Fruit fly (Drosophila melanogaster): ENCODE results near the gene CG7916.

The CG7916 gene

DNA sequence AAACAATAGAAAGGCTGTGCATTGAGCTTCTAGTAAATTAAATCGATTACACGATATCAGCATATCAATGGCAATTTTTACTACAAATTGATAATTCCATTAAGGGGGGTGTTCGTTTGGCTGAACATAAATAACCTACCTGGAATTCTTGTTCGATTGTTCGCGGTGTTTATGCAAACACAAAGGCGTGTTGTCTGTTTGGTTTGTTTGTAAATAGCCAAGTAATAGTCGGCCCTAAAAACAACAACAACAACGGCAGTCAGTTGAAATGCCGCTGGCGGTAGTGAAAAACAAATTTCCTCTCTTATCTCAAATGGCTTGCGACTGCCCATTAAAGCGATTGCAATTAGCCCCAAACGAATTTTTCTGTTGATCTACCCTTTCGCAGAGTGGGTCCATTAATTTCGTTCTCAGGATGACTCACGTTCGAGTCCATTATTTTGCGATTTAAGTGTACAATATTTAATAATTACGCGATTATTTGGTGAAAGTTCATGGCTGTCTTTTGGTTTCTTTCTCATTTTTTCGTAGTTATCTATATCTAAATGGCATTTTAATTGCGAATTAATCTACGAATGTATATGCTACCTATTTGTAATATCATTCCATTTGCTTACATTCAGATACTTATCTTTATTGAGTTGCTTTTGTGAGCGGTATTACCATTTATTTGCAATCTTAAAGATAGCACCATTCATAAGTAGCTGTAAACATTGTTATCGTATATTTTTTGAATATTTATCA lies 7.7 kb upstream of the CG7916 start:
- no peak for TF ChIP-seq CG4496 (GFP tag; IDR thresholded peaks at IDR 0.05)
- TF ChIP-seq CG8301 (tag; optimal IDR thresholded peaks at IDR 0.05): no peak
- no peak for TF ChIP-seq CG13204 (GFP tag; optimal IDR thresholded peaks at IDR 0.05)

DNA sequence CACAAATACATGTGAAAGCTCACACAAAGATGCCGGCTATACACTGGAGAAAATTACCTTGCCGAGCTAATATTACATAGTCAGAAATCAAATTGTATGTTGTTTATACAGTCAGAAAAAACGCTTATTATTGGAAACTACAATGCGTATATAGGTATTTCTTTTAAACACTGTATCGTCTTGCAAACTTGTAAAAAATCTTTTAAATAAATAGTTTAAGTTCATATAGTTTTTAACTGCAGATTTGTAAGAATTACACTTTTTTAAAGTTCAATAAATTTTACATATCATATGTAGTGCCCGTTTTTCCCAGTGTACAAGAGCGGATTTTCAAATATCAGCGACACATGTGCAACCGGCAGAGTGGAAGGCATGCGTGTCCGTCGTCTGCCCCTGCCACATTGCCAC lies 6.8 kb upstream of the CG7916 start:
- TF ChIP-seq EcR (GFP tag; optimal IDR thresholded peaks at IDR 0.05): no peak
- peak; percentile 81 for TF ChIP-seq CG17806 (tag; optimal IDR thresholded peaks at IDR 0.05)
- TF ChIP-seq CG34367 (tag; optimal IDR thresholded peaks at IDR 0.05): peak; percentile 76
- peak; percentile 91 for TF ChIP-seq Snoo (tag; optimal IDR thresholded peaks at IDR 0.05)
- TF ChIP-seq CG4496 (GFP tag; IDR thresholded peaks at IDR 0.05): peak; percentile 86
- TF ChIP-seq CG15710 (tag; optimal IDR thresholded peaks at IDR 0.05): peak; percentile 83
- TF ChIP-seq Pif1A (GFP tag; optimal IDR thresholded peaks at IDR 0.05): peak; percentile 83
- TF ChIP-seq fd96Ca (GFP tag; IDR thresholded peaks at IDR 0.05): no peak; the same call in 2 of the 3 replicates
- peak; percentile 92 for TF ChIP-seq CG14655 (GFP tag; optimal IDR thresholded peaks at IDR 0.05)
- TF ChIP-seq CG9948 (tag; optimal IDR thresholded peaks at IDR 0.05): peak; percentile 88
- TF ChIP-seq CG8301 (tag; optimal IDR thresholded peaks at IDR 0.05): peak; percentile 88
- peak; percentile 40 for TF ChIP-seq gl (tag; optimal IDR thresholded peaks at IDR 0.05)
- TF ChIP-seq D1 (tag; optimal IDR thresholded peaks at IDR 0.05): peak; percentile 82
- TF ChIP-seq CG12605 (GFP tag; IDR thresholded peaks at IDR 0.05): peak; percentile 56
- peak; percentile 86 for TF ChIP-seq CG8159 (tag; optimal IDR thresholded peaks at IDR 0.05)
- TF ChIP-seq CG10348 (GFP tag; IDR thresholded peaks at IDR 0.05): 0 out of 2 replicates have a peak, but pooled peaks have one; percentile 16
- peak; percentile 90 for TF ChIP-seq CG32121 (GFP tag; IDR thresholded peaks at IDR 0.05)
- TF ChIP-seq CG13204 (GFP tag; optimal IDR thresholded peaks at IDR 0.05): peak; percentile 46
- peak; percentile 48; the same call in 1 of the 2 replicates for TF ChIP-seq rn (GFP tag; IDR thresholded peaks at IDR 0.05)
- peak; percentile 76 for TF ChIP-seq Pif1B (GFP tag; optimal IDR thresholded peaks at IDR 0.05)
- peak; percentile 80 for TF ChIP-seq Ets98B (GFP tag; IDR thresholded peaks at IDR 0.05)

DNA sequence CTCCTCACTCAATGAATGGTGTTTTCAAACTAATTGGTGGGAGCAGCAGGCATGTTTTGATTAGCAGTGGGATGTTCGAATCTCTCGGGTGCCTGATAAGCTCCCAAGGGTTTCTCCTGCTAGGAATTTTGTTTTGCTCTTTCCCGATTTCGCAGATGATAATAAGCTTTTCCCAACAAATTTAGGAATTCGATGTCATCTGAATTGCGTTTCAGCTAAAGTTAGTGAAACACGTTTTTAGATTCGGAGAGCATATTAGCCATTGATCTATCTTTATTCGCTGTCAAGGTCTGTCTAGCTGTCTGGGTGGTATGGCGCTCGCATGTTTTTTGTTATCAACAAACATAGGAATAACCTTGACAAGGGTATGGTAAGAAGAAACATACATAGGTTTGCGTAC lies 5.0 kb upstream of the CG7916 start, which contains the start of gene CG33307:
Gene CG33307, minus strand, starts transcription at position 13 of the 400 bp plus-strand sequence.
- TF ChIP-seq CG8159 (tag; optimal IDR thresholded peaks at IDR 0.05) (no peak), Pif1A (GFP tag; optimal IDR thresholded peaks at IDR 0.05) (no peak), rn (GFP tag; IDR thresholded peaks at IDR 0.05) (no peak), CG15710 (tag; optimal IDR thresholded peaks at IDR 0.05) (no peak), CG4496 (GFP tag; IDR thresholded peaks at IDR 0.05) (no peak), CG17806 (tag; optimal IDR thresholded peaks at IDR 0.05) (no peak), CG10348 (GFP tag; IDR thresholded peaks at IDR 0.05) (no peak)

DNA sequence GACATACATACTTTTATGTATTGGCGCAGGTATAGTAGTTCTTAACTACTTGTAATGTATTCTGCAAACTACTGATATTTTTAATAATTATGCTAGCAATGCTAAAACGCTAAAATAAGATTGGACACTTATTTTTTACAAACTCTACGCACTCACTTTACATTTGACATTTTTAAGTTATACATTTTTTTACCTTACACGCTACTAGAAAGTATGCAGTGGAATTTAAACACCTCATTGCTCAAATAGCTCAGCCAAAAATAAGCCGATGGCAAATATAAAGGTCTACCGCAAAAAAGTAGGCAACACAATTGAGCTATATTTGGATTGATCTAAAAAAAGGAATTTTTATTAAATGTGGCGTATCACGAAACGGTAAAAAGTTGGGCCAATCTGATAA lies 4.5 kb upstream of the CG7916 start:
- TF ChIP-seq CG9948 (tag; optimal IDR thresholded peaks at IDR 0.05) (no peak), Snoo (tag; optimal IDR thresholded peaks at IDR 0.05) (no peak), CG13204 (GFP tag; optimal IDR thresholded peaks at IDR 0.05) (no peak), D1 (tag; optimal IDR thresholded peaks at IDR 0.05) (peak; percentile 29), Ets98B (GFP tag; IDR thresholded peaks at IDR 0.05) (no peak), CG14655 (GFP tag; optimal IDR thresholded peaks at IDR 0.05) (no peak)

DNA sequence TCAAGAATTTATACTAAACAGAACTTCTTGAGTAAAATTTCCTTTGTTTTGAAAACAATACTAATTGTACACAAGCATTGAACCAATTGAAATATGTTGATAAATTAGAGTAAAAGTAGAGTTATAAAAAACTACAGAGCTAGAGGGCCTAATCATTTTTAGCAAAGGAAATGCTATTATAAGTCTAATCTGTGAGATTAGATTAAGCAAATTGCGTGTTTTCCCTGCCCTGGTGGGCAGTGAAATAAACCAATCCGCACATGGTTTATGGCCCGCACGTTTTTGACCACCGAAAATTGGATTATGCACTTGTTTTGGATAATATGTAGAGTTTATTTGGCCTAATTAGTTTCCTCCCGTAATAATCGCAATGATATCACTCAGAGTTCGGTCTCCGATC lies 4.0 kb upstream of the CG7916 start:
- TF ChIP-seq CG4496 (GFP tag; IDR thresholded peaks at IDR 0.05): no peak
- no peak for TF ChIP-seq Ets98B (GFP tag; IDR thresholded peaks at IDR 0.05)
- TF ChIP-seq CG10348 (GFP tag; IDR thresholded peaks at IDR 0.05): no peak
- TF ChIP-seq Pif1A (GFP tag; optimal IDR thresholded peaks at IDR 0.05): no peak
- TF ChIP-seq EcR (GFP tag; optimal IDR thresholded peaks at IDR 0.05): no peak
- TF ChIP-seq CG34367 (tag; optimal IDR thresholded peaks at IDR 0.05): no peak
- no peak for TF ChIP-seq CG8159 (tag; optimal IDR thresholded peaks at IDR 0.05)

DNA sequence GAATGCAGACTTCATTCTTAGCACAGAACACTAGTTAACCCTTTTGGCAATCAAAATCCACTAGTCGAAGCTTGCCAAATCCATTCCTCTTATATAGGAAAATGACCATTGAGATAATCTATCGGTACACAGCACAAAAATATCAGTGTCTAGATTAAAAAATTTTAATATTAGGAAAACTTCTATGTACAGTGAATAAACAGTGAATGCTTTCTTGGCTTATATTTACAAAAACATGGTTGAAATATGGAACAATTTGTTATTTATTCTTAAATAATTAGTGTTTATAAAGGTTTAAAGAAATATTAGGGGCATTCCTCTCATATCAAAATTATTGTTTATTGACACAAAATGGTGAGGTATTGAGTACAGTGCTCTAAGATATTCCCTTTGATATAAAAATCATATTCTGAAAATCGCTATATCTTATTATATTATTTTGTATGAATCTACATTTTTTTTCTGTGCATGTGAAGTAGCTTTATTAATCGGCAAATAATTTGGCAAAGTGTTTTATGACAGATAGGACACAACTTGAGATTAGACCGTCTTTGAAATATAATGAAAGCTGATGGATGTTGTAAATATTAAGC lies 2.8 kb upstream of the CG7916 start, which contains the start of gene CG33306:
Gene CG33306, minus strand, starts transcription at position 51 of the 593 bp plus-strand sequence.
- TF ChIP-seq D1 (tag; optimal IDR thresholded peaks at IDR 0.05): no peak
- no peak for TF ChIP-seq CG14655 (GFP tag; optimal IDR thresholded peaks at IDR 0.05)
- no peak for TF ChIP-seq gl (tag; optimal IDR thresholded peaks at IDR 0.05)
- TF ChIP-seq CG15710 (tag; optimal IDR thresholded peaks at IDR 0.05): no peak
- no peak for TF ChIP-seq Snoo (tag; optimal IDR thresholded peaks at IDR 0.05)
- no peak for TF ChIP-seq CG10348 (GFP tag; IDR thresholded peaks at IDR 0.05)
- no peak for TF ChIP-seq CG32121 (GFP tag; IDR thresholded peaks at IDR 0.05)
- TF ChIP-seq Pif1B (GFP tag; optimal IDR thresholded peaks at IDR 0.05): no peak
- no peak for TF ChIP-seq Pif1A (GFP tag; optimal IDR thresholded peaks at IDR 0.05)
- TF ChIP-seq CG13204 (GFP tag; optimal IDR thresholded peaks at IDR 0.05): no peak
- TF ChIP-seq rn (GFP tag; IDR thresholded peaks at IDR 0.05): no peak
- TF ChIP-seq CG8301 (tag; optimal IDR thresholded peaks at IDR 0.05): no peak
- TF ChIP-seq CG34367 (tag; optimal IDR thresholded peaks at IDR 0.05): no peak
- no peak for TF ChIP-seq CG9948 (tag; optimal IDR thresholded peaks at IDR 0.05)
- no peak for TF ChIP-seq CG8159 (tag; optimal IDR thresholded peaks at IDR 0.05)
- no peak for TF ChIP-seq fd96Ca (GFP tag; IDR thresholded peaks at IDR 0.05)
- TF ChIP-seq CG12605 (GFP tag; IDR thresholded peaks at IDR 0.05): no peak
- no peak for TF ChIP-seq CG4496 (GFP tag; IDR thresholded peaks at IDR 0.05)
- no peak for TF ChIP-seq EcR (GFP tag; optimal IDR thresholded peaks at IDR 0.05)
- TF ChIP-seq Ets98B (GFP tag; IDR thresholded peaks at IDR 0.05): no peak

Data from whole organism, pupa.